Worm (Caenorhabditis elegans) whole organism, young adult: ENCODE data around the gene cyp-13A6.

Source experiments
- F49E8.2 ChIP-seq: sonication (generic microtip); optimal IDR thresholded peaks from 3 replicates; lab custom pipeline; 2017; ENCODE audit warnings: missing genetic modification characterization, mild to moderate bottlenecking, missing compliant biosample characterization, antibody characterized with exemption, moderate library complexity; ENCODE audit not compliant: insufficient read depth
- Y53G8AR.9 ChIP-seq: fragments of 200-800 bp; sonication (Bioruptor generic); conservative IDR thresholded peaks from 2 replicates; pipeline ENCODE4 v1.3.6; 2022; ENCODE audit warnings: missing genetic modification reagents, missing genetic modification characterization, missing compliant biosample characterization
- ama-1 ChIP-seq, 3 experiments: fragments of 150-350 bp in 1 of 3; sonication (generic microtip) in 2 of 3; optimal IDR thresholded peaks; 2 replicates each; lab custom pipeline; 2014 to 2018; ENCODE audit warnings: missing biosample characterization in 2 of 3, missing genetic modification characterization in 2 of 3, missing genetic modification reagents in 2 of 3
- attf-6 ChIP-seq: fragments of 200-800 bp; sonication (Bioruptor generic); IDR thresholded peaks from 2 replicates; pipeline ENCODE4 v1.3.6; 2022; ENCODE audit warnings: missing genetic modification reagents, missing genetic modification characterization, missing compliant biosample characterization
- cebp-1 ChIP-seq, 2 experiments: fragments of 200-800 bp in 1 of 2; sonication (Bioruptor generic) in 1 of 2; sonication (generic microtip) in 1 of 2; IDR thresholded peaks in 1 of 2; optimal IDR thresholded peaks in 1 of 2; 2 replicates each; pipeline versions ENCODE4 v1.3.6 to Lab custom; 2017 to 2022; ENCODE audit warnings: missing compliant biosample characterization in 2 of 2, missing genetic modification characterization in 2 of 2, mild to moderate bottlenecking in 1 of 2, missing genetic modification reagents in 1 of 2, moderate library complexity in 1 of 2
- ceh-58 ChIP-seq: fragments of 200-800 bp; sonication (Bioruptor generic); IDR thresholded peaks from 2 replicates; pipeline ENCODE4 v1.3.6; 2022; ENCODE audit warnings: missing genetic modification characterization, missing compliant biosample characterization
- efl-1 ChIP-seq: fragments of 150-350 bp; optimal IDR thresholded peaks from 2 replicates; lab custom pipeline; 2014; ENCODE audit warnings: missing biosample characterization, missing genetic modification reagents, missing genetic modification characterization
- ets-4 ChIP-seq: fragments of 200-800 bp; sonication (Bioruptor generic); optimal IDR thresholded peaks from 2 replicates; lab custom pipeline; 2018; ENCODE audit warnings: mild to moderate bottlenecking, missing genetic modification characterization, missing compliant biosample characterization
- him-1 ChIP-seq: sonication (generic microtip); optimal IDR thresholded peaks from 2 replicates; lab custom pipeline; 2016; ENCODE audit warnings: missing genotype, missing genetic modification reagents, missing genetic modification characterization, missing compliant biosample characterization
- nfya-1 ChIP-seq: sonication (generic microtip); optimal IDR thresholded peaks from 2 replicates; lab custom pipeline; 2017; ENCODE audit warnings: antibody characterized with exemption, missing compliant biosample characterization, missing genetic modification characterization, borderline replicate concordance; ENCODE audit not compliant: insufficient read depth

ce11 chrII:9850945-9851344 is 48.3 kb upstream of the cyp-13A6 start, which contains the start of gene ZK938.10:
- TF ChIP-seq ama-1 (optimal IDR thresholded peaks at IDR 0.05; lab: Kevin White, UChicago) (no peak), ama-1 (GFP tag; optimal IDR thresholded peaks at IDR 0.05; lab: Kevin White, UChicago) (no peak), attf-6 (no peak), nfya-1 (tag; lab: Kevin White, UChicago) (no peak), him-1 (tag; lab: Kevin White, UChicago) (no peak), cebp-1 (GFP tag; IDR thresholded peaks at IDR 0.05; lab: Robert Waterston, UW) (no peak), cebp-1 (tag; optimal IDR thresholded peaks at IDR 0.05; lab: Kevin White, UChicago) (no peak), efl-1 (GFP tag; lab: Kevin White, UChicago) (no peak), F49E8.2 (tag; lab: Kevin White, UChicago) (no peak), ceh-58 (GFP tag; lab: Robert Waterston, UW) (no peak), Y53G8AR.9 (GFP tag; lab: Robert Waterston, UW) (no peak), ets-4 (GFP tag; lab: Kevin White, UChicago) (no peak)
